Fruit fly (Drosophila melanogaster): ENCODE data around the gene kkv.

dm6 chr3R:5412987-5413386 lies 20.3 kb upstream of the kkv start:
- TF ChIP-seq EcR (GFP tag; optimal IDR thresholded peaks at IDR 0.05): no peak
- TF ChIP-seq pan (optimal IDR thresholded peaks at IDR 0.05): no peak
- no peak for TF ChIP-seq Dll (optimal IDR thresholded peaks at IDR 0.05)

Data from whole organism.